Worm (Caenorhabditis elegans) whole organism, L4/young adult: ENCODE results near the gene eat-6.
"Not testable (repeated sequence)": the region's sequence is repeated elsewhere in the genome, so short reads cannot be mapped to it uniquely, and the experiment has no call there.

Experiments used
- W03F9.2 ChIP-seq: fragments of 150-350 bp; optimal IDR thresholded peaks from 2 replicates; lab custom pipeline; 2014; ENCODE audit warnings: missing biosample characterization, missing genetic modification characterization
- dao-5 ChIP-seq: sonication (generic microtip); optimal IDR thresholded peaks from 2 replicates; lab custom pipeline; 2016; ENCODE audit warnings: missing genotype, missing genetic modification characterization, moderate library complexity, missing compliant biosample characterization
- him-1 ChIP-seq: sonication (generic microtip); optimal IDR thresholded peaks from 2 replicates; lab custom pipeline; 2016; ENCODE audit warnings: missing genotype, missing genetic modification reagents, missing genetic modification characterization, missing compliant biosample characterization

The eat-6 gene

ce11 chrV:13137955-13138354, 8.2 kb upstream of the eat-6 start, which contains the start of gene clec-41:
TSS of gene clec-41 (minus strand) at chrV:13138101.
- no peak for TF ChIP-seq him-1 (tag; lab: Kevin White, UChicago)
- no peak for TF ChIP-seq dao-5 (tag; lab: Kevin White, UChicago)
- TF ChIP-seq W03F9.2 (tag; lab: Kevin White, UChicago), result no peak

ce11 chrV:13134786-13135185, 5.0 kb upstream of the eat-6 start, which contains the start of gene clec-225:
TSS of gene clec-225 (minus strand) at chrV:13134886.
- TF ChIP-seq dao-5, W03F9.2, him-1 (tag; lab: Kevin White, UChicago): not testable (repeated sequence)

- TF ChIP-seq W03F9.2 (tag; lab: Kevin White, UChicago), result no peak
- TF ChIP-seq dao-5 (tag; lab: Kevin White, UChicago), result no peak
- TF ChIP-seq him-1 (tag; lab: Kevin White, UChicago), result no peak
Observed at ce11 chrV:13133380-13133779, 3.6 kb upstream of the eat-6 start, which contains the start of gene B0365.9. TSS of gene B0365.9 (minus strand) at chrV:13133565.

ce11 chrV:13131487-13131886, 1.7 kb upstream of the eat-6 start:
- TF ChIP-seq him-1 (tag; lab: Kevin White, UChicago) (no peak), W03F9.2 (tag; lab: Kevin White, UChicago) (peak; percentile 56)

- TF ChIP-seq W03F9.2 (tag; lab: Kevin White, UChicago), result peak; percentile 17
- TF ChIP-seq him-1 (tag; lab: Kevin White, UChicago), result peak; percentile 74
- no peak for TF ChIP-seq dao-5 (tag; lab: Kevin White, UChicago)
Observed at ce11 chrV:13130439-13130840, 645 bp upstream of the eat-6 start.

- no peak for TF ChIP-seq W03F9.2 (tag; lab: Kevin White, UChicago)
- TF ChIP-seq him-1 (tag; lab: Kevin White, UChicago), result no peak
- TF ChIP-seq dao-5 (tag; lab: Kevin White, UChicago), result no peak
Observed at ce11 chrV:13121266-13121665, 8.5 kb downstream of the eat-6 start.

- TF ChIP-seq W03F9.2 (tag; lab: Kevin White, UChicago) (no peak), dao-5 (tag; lab: Kevin White, UChicago) (no peak), him-1 (tag; lab: Kevin White, UChicago) (no peak)
Observed at ce11 chrV:13120097-13120496, 9.7 kb downstream of the eat-6 start, which contains the start of gene max-1. TSS of gene max-1 (minus strand) at chrV:13120220.

- no peak for TF ChIP-seq him-1 (tag; lab: Kevin White, UChicago)
- TF ChIP-seq dao-5 (tag; lab: Kevin White, UChicago), result no peak
- no peak for TF ChIP-seq W03F9.2 (tag; lab: Kevin White, UChicago)
Observed at ce11 chrV:13116114-13116603, 13.6 kb downstream of the eat-6 start, which contains the start of gene acly-2. TSS of gene acly-2 (plus strand) at chrV:13116488.

- TF ChIP-seq him-1 (tag; lab: Kevin White, UChicago), result no peak
- no peak for TF ChIP-seq W03F9.2 (tag; lab: Kevin White, UChicago)
- TF ChIP-seq dao-5 (tag; lab: Kevin White, UChicago), result no peak
Observed at ce11 chrV:13114552-13115237, 15.1 kb downstream of the eat-6 start.

- TF ChIP-seq W03F9.2 (tag; lab: Kevin White, UChicago), result no peak
- TF ChIP-seq him-1 (tag; lab: Kevin White, UChicago), result no peak
- TF ChIP-seq dao-5 (tag; lab: Kevin White, UChicago), result no peak
Observed at ce11 chrV:13112937-13113497, 16.8 kb downstream of the eat-6 start.

ce11 chrV:13111599-13112191, 18.1 kb downstream of the eat-6 start:
- no peak for TF ChIP-seq dao-5 (tag; lab: Kevin White, UChicago)
- no peak for TF ChIP-seq him-1 (tag; lab: Kevin White, UChicago)
- no peak for TF ChIP-seq W03F9.2 (tag; lab: Kevin White, UChicago)

- TF ChIP-seq W03F9.2 (tag; lab: Kevin White, UChicago) (no peak), him-1 (tag; lab: Kevin White, UChicago) (no peak)
Observed at ce11 chrV:13105840-13106429, 23.9 kb downstream of the eat-6 start.

- TF ChIP-seq W03F9.2 (tag; lab: Kevin White, UChicago), result no peak
- TF ChIP-seq dao-5 (tag; lab: Kevin White, UChicago), result no peak
- TF ChIP-seq him-1 (tag; lab: Kevin White, UChicago), result no peak
Observed at ce11 chrV:13095654-13096053, 34.1 kb downstream of the eat-6 start, which contains the start of gene C34B4.5. TSS of gene C34B4.5 (plus strand) at chrV:13095954.
